Fruit fly (Drosophila melanogaster): ENCODE data around the gene Lint-1.

DNA sequence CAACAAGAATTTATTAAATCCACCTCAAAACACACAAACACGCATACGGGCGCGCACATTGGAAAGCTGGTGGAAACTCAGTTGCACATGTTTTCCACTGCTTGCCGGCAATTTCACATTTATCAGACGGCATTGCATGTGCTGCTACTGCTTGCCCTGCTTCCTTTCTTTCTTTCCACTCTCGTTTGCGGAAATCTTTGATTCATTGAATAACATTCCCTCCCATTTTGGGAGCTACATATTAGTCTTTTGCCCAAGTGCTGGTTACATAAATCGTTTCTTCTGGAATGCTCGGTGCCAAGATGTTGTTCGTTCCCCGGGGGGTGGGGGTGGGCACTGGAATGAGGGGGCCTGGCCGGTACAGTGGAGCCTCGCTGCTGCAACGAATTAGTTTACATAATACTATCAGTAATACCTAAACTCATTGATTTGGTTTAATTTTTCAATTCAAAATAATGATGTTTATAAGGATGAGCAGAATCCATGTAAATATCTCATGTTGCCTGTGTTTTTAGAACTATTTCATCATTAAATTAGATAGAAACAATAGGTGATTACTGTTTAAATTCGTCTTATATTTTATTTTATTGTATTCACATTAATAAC, 40.2 kb upstream of the Lint-1 start:
- no peak for TF ChIP-seq psq (optimal IDR thresholded peaks at IDR 0.05)
- no peak for TF ChIP-seq Myc (optimal IDR thresholded peaks at IDR 0.05)
